Fruit fly (Drosophila melanogaster): Measurements from ENCODE around the gene Paip2.

Gene Paip2

DNA sequence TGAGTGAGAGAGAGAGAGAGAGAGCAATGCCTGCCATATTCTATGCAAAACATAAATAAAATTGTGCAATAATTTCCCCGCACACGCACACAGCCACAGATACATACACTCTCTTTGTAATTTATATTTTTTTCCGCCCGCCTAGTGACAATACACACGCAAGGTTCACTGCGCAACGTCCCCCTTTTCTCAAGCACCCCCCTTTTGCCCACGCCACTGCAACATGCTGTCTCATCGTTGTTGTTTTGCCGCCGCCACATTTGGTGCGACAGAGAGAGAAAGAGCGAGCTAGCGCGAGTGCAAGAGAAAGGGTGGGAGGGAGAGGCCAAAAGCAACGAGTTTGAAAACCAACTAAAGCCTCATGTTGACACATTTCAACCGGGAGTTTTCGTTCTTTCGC, 31.8 kb downstream of the Paip2 start (continued):
- TF ChIP-seq lola (GFP tag; optimal IDR thresholded peaks at IDR 0.05) = peak in 1 of 3 experiments; percentile 3
- TF ChIP-seq fd3F (GFP tag; optimal IDR thresholded peaks at IDR 0.05) = no peak
- TF ChIP-seq CG12104 (GFP tag; optimal IDR thresholded peaks at IDR 0.05) = peak; percentile 27
- peak; percentile 61 for TF ChIP-seq CG3163 (GFP tag; optimal IDR thresholded peaks at IDR 0.05)
- TF ChIP-seq CG12155 (GFP tag; optimal IDR thresholded peaks at IDR 0.05) = peak; percentile 94
- TF ChIP-seq vfl (GFP tag; optimal IDR thresholded peaks at IDR 0.05) = peak; percentile 60
- peak; percentile 89 for TF ChIP-seq CG8478 (optimal IDR thresholded peaks at IDR 0.05)
- TF ChIP-seq luna (GFP tag; optimal IDR thresholded peaks at IDR 0.05) = no peak
- no peak for TF ChIP-seq CG8359 (GFP tag; optimal IDR thresholded peaks at IDR 0.05; ENCODE audit: borderline replicate concordance)
- no peak for TF ChIP-seq exex (tag; optimal IDR thresholded peaks at IDR 0.05)
- peak; percentile 50; the same call in 1 of the 2 replicates for TF ChIP-seq CG43689 (GFP tag; IDR thresholded peaks at IDR 0.05)
- TF ChIP-seq CG7786 (GFP tag; optimal IDR thresholded peaks at IDR 0.05) = peak; percentile 65
- TF ChIP-seq CG6272 (GFP tag; IDR thresholded peaks at IDR 0.05) = no peak; the same call in 1 of the 2 replicates
- no peak for TF ChIP-seq emc (GFP tag; optimal IDR thresholded peaks at IDR 0.05)
- TF ChIP-seq CG4820 (GFP tag; optimal IDR thresholded peaks at IDR 0.05) = no peak
- TF ChIP-seq da (GFP tag; optimal IDR thresholded peaks at IDR 0.05) = peak; percentile 38
- peak; percentile 38 for TF ChIP-seq Oli (tag; optimal IDR thresholded peaks at IDR 0.05)
- TF ChIP-seq al (GFP tag; IDR thresholded peaks at IDR 0.05) = 0 out of 2 replicates have a peak, but pooled peaks have one; percentile 15
- TF ChIP-seq HLHmδ (GFP tag; optimal IDR thresholded peaks at IDR 0.05) = peak; percentile 26
- TF ChIP-seq Oaz (GFP tag; IDR thresholded peaks at IDR 0.05) = peak; percentile 41; the same call in 1 of the 2 replicates
- peak; percentile 38; the same call in 1 of the 2 replicates for TF ChIP-seq CG14667 (GFP tag; IDR thresholded peaks at IDR 0.05)
- peak; percentile 81 for TF ChIP-seq row (GFP tag; IDR thresholded peaks at IDR 0.05)
- TF ChIP-seq NC2α (GFP tag; optimal IDR thresholded peaks at IDR 0.05) = no peak
- TF ChIP-seq CG32532 (GFP tag; IDR thresholded peaks at IDR 0.05) = peak; percentile 68; the same call in 1 of the 2 replicates
- no peak for TF ChIP-seq CG15073 (GFP tag; optimal IDR thresholded peaks at IDR 0.05)
- TF ChIP-seq zf30C (GFP tag; optimal IDR thresholded peaks at IDR 0.05) = no peak
- no peak for TF ChIP-seq Asciz (GFP tag; optimal IDR thresholded peaks at IDR 0.05)
- no peak for TF ChIP-seq nau (GFP tag; optimal IDR thresholded peaks at IDR 0.05)
- peak; percentile 3 for TF ChIP-seq az2 (GFP tag; optimal IDR thresholded peaks at IDR 0.05)
- peak; percentile 49 for TF ChIP-seq dmrt11E (tag; optimal IDR thresholded peaks at IDR 0.05)
- no peak for TF ChIP-seq CG10267 (tag; optimal IDR thresholded peaks at IDR 0.05)
- no peak for TF ChIP-seq jing (GFP tag; optimal IDR thresholded peaks at IDR 0.05)
- TF ChIP-seq sc (optimal IDR thresholded peaks at IDR 0.05) = no peak
- TF ChIP-seq sc (GFP tag; optimal IDR thresholded peaks at IDR 0.05) = no peak
- TF ChIP-seq zfh1 (GFP tag; IDR thresholded peaks at IDR 0.05) = peak; percentile 75; the same call in 2 of the 3 replicates
- TF ChIP-seq amos (GFP tag; IDR thresholded peaks at IDR 0.05; ENCODE audit: partially characterized antibody) = no peak
- peak; percentile 85 for TF ChIP-seq rib (GFP tag; IDR thresholded peaks at IDR 0.05)
- peak; percentile 58 for TF ChIP-seq oc (tag; optimal IDR thresholded peaks at IDR 0.05)
- TF ChIP-seq Gsc (GFP tag; IDR thresholded peaks at IDR 0.05) = no peak
- peak; percentile 16; the same call in 1 of the 3 replicates for TF ChIP-seq knrl (GFP tag; IDR thresholded peaks at IDR 0.05; ENCODE audit: partially characterized antibody)
- peak; percentile 74; the same call in 2 of the 3 replicates for TF ChIP-seq sr (GFP tag; IDR thresholded peaks at IDR 0.05)
- TF ChIP-seq Dref (GFP tag; IDR thresholded peaks at IDR 0.05) = no peak
- TF ChIP-seq BtbVII (GFP tag; optimal IDR thresholded peaks at IDR 0.05) = peak; percentile 44
- peak; percentile 57; the same call in 1 of the 2 replicates for TF ChIP-seq CG16779 (GFP tag; IDR thresholded peaks at IDR 0.05)
- peak; percentile 26 for TF ChIP-seq CG12659 (GFP tag; optimal IDR thresholded peaks at IDR 0.05)
- no peak for TF ChIP-seq Doc2 (GFP tag; IDR thresholded peaks at IDR 0.05)
- 0 out of 2 replicates have a peak, but pooled peaks have one; percentile 17 for TF ChIP-seq Bgb (GFP tag; IDR thresholded peaks at IDR 0.05; ENCODE audit: partially characterized antibody)
- TF ChIP-seq dpn (GFP tag; optimal IDR thresholded peaks at IDR 0.05) = peak; percentile 73 to 75
- TF ChIP-seq fu2 (GFP tag; optimal IDR thresholded peaks at IDR 0.05) = peak; percentile 53
- no peak for TF ChIP-seq BEAF-32 (GFP tag; optimal IDR thresholded peaks at IDR 0.05)
- peak; percentile 38 for TF ChIP-seq PHDP (tag; optimal IDR thresholded peaks at IDR 0.05)
